Worm (Caenorhabditis elegans): ENCODE results near the gene srbc-44.

srbc-44 gene

DNA sequence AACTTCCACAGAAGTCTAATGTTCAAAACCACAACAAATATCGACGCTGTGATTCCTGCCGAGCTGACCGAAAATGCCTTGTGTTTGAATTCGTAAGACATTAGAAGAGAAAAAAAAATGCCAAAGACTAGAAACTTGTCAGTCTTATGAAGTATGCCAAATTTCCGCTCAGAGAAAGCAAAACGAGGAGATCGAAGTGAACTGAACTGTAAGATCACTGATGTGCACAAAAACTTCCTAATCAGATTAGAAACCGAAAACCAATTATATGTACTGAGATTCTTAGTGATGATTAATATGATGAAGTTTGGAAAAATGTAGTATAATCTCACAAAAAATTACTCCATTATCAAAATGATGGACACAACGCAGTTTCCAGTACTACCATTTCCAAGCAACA is at the start of gene srbc-44:
srbc-44 (minus strand) TSS at position 101 of the 400 bp plus-strand sequence.
- TF ChIP-seq him-1 (tag; optimal IDR thresholded peaks at IDR 0.05) (no peak), dao-5 (tag; optimal IDR thresholded peaks at IDR 0.05) (no peak), W03F9.2 (tag; optimal IDR thresholded peaks at IDR 0.05) (no peak)

- no peak for TF ChIP-seq him-1 (tag; optimal IDR thresholded peaks at IDR 0.05)
- TF ChIP-seq dao-5 (tag; optimal IDR thresholded peaks at IDR 0.05), result no peak
- TF ChIP-seq W03F9.2 (tag; optimal IDR thresholded peaks at IDR 0.05), result no peak
Measured at ce11 chrV:12835388-12835787, 47.0 kb upstream of the srbc-44 start, which contains the start of gene C44H9.4. TSS of gene C44H9.4 (plus strand) at chrV:12835688.

DNA sequence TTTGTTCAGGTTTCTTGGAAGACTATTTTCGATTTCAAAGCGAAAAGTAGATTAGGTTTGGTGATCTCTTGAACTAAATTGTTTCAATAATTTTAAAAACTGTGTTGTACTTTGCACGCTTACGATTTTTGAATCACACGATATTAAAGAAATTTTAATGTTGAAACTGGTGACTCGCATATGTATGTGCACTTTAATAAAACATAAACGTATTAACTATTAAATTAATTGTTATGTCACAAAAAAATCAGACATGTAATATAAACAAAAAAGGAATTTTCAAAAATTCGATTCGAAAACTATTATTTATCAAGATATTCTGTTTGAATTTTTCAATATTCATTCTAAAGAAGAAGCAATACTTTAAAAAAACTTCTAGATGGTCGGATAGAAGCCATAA is 38.9 kb upstream of the srbc-44 start, which contains the start of gene ugt-15:
ugt-15 (plus strand) TSS at position 301 of the 400 bp plus-strand sequence.
- TF ChIP-seq W03F9.2 (tag; optimal IDR thresholded peaks at IDR 0.05) (no peak), dao-5 (tag; optimal IDR thresholded peaks at IDR 0.05) (no peak), him-1 (tag; optimal IDR thresholded peaks at IDR 0.05) (no peak)

- TF ChIP-seq dao-5 (tag; optimal IDR thresholded peaks at IDR 0.05), result no peak
- no peak for TF ChIP-seq him-1 (tag; optimal IDR thresholded peaks at IDR 0.05)
Measured at ce11 chrV:12824777-12825176, 36.4 kb upstream of the srbc-44 start, which contains the start of gene ugt-16. TSS of gene ugt-16 (plus strand) at chrV:12825024.

DNA sequence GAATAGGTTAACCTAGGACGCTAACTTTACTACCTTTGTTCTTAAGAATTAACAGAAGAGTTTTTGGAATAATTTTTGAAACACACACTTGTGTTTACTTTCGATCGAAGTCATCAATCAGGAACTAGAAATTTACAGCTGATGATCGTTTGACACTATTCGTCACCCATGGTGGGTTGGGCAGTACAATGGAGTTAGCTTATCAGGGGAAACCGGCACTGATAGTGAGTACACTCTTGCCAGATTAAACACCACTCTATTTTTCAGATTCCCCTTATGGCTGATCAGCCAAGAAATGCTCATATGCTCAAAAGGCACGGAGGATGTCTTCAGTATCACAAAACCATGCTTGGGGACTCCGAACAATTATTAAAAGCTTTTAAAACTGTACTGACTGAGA is 33.7 kb upstream of the srbc-44 start:
- no peak for TF ChIP-seq him-1 (tag; optimal IDR thresholded peaks at IDR 0.05)
- TF ChIP-seq dao-5 (tag; optimal IDR thresholded peaks at IDR 0.05), result no peak
- no peak for TF ChIP-seq W03F9.2 (tag; optimal IDR thresholded peaks at IDR 0.05)

DNA sequence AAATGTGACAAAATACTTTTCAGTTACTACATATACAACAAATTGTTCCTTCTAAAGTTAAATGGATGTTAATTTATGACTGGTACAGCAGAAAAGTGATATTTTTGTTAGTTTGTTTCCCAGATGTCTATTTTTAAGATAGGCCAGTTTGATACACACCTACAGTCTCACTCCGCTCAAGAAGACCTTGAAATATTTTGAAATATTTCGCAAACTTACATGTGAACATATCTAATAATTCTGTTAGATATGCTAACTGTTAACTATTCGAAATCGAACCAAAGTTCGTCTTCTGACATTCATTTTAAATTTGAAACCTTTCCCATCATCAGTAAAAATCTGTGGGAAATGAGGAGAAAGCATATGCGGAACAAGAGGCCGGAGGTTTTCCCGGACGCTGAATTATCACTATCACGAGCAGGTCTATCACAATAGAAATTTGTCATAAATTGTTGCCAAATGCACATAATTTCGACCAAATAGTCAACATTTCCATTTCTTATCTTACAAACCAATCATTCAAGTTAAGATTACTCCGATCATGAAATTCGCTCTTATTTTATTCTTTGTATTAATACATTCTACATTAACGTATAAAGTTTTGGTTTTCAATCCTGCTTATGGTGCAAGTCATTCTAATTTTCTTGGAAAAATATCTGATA is 31.6 kb upstream of the srbc-44 start, which contains the start of the genes ZC443.4 and ugt-18:
ZC443.4 (minus strand) TSS at position 95 of the 662 bp plus-strand sequence.
ugt-18 (plus strand) TSS at position 469 of the 662 bp plus-strand sequence.
- TF ChIP-seq W03F9.2 (tag; optimal IDR thresholded peaks at IDR 0.05) (no peak), him-1 (tag; optimal IDR thresholded peaks at IDR 0.05) (no peak), dao-5 (tag; optimal IDR thresholded peaks at IDR 0.05) (no peak)

- TF ChIP-seq dao-5 (tag; optimal IDR thresholded peaks at IDR 0.05) (no peak), W03F9.2 (tag; optimal IDR thresholded peaks at IDR 0.05) (no peak), him-1 (tag; optimal IDR thresholded peaks at IDR 0.05) (peak; percentile 89)
Measured at ce11 chrV:12819155-12819554, 30.8 kb upstream of the srbc-44 start.

DNA sequence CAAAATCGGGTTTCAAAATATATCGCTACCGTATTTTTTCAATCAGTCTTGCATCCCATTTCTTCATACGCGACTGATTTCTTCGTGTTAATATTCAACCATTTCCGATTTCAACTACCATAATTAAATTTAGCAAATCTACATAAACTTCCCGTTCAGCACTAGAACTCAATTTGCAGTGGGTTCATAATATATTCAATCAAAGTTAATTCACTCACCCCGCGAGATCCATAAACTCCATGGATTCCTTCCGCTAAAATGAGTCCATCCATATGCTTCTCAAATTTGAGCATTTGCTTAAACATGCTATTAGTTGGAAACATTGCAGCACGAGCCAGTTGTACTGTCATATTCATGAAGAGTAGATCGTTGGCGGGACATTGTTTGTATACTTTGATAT is 30.1 kb upstream of the srbc-44 start:
- TF ChIP-seq him-1 (tag; optimal IDR thresholded peaks at IDR 0.05) (no peak), W03F9.2 (tag; optimal IDR thresholded peaks at IDR 0.05) (no peak)

DNA sequence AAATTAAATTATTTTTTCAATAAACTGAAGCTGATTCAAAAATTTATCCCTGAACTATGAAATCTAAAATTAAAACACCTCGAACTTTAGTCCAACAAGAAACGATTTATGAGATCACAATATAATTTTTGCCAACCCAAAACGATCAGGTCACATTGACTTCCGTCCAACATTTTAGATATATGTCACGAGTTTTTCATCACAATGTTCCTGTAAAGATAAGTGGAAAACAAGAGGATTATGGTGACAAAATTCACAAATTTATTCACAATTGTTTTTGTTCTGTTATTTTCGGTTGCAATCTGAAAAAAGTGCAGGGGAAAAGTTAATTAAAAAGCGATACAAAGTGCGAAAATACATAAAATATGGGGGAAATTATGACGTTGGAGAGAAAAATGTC is 28.3 kb upstream of the srbc-44 start:
- TF ChIP-seq him-1 (tag; optimal IDR thresholded peaks at IDR 0.05) (no peak), W03F9.2 (tag; optimal IDR thresholded peaks at IDR 0.05) (no peak)

ce11 chrV:12815386-12815785 is 27.0 kb upstream of the srbc-44 start:
- no peak for TF ChIP-seq W03F9.2 (tag; optimal IDR thresholded peaks at IDR 0.05)
- TF ChIP-seq dao-5 (tag; optimal IDR thresholded peaks at IDR 0.05), result no peak
- no peak for TF ChIP-seq him-1 (tag; optimal IDR thresholded peaks at IDR 0.05)

DNA sequence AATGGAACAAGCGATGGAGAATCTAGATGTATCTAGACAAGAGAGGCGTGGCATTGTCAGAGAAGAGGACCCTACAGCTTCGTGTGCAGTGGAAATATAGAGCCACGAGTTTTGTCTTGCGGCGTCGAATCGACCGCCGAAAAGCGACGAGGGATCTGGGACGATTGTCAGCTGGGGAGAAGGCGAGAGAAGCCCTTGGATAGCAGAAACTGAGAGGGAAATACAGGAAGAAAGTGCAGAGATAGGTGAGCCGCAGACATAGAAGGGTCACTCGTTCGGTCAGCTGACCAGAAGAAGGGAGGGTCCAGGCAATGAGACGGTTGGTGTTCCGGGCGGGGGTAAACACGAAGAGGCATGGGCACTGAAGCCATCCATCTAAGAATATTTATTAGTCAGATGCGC is 26.1 kb upstream of the srbc-44 start:
- TF ChIP-seq him-1 (tag; optimal IDR thresholded peaks at IDR 0.05) (peak; percentile 83), W03F9.2 (tag; optimal IDR thresholded peaks at IDR 0.05) (no peak), dao-5 (tag; optimal IDR thresholded peaks at IDR 0.05) (no peak)

ce11 chrV:12814022-12814421 is 25.7 kb upstream of the srbc-44 start, which contains the start of gene ZC443.3:
TSS of gene ZC443.3 (minus strand) at chrV:12814122.
- no peak for TF ChIP-seq W03F9.2 (tag; optimal IDR thresholded peaks at IDR 0.05)
- TF ChIP-seq him-1 (tag; optimal IDR thresholded peaks at IDR 0.05), result no peak
- no peak for TF ChIP-seq dao-5 (tag; optimal IDR thresholded peaks at IDR 0.05)

ce11 chrV:12811810-12812209 is 23.5 kb upstream of the srbc-44 start:
- TF ChIP-seq dao-5 (tag; optimal IDR thresholded peaks at IDR 0.05), result no peak
- no peak for TF ChIP-seq him-1 (tag; optimal IDR thresholded peaks at IDR 0.05)
- no peak for TF ChIP-seq W03F9.2 (tag; optimal IDR thresholded peaks at IDR 0.05)

DNA sequence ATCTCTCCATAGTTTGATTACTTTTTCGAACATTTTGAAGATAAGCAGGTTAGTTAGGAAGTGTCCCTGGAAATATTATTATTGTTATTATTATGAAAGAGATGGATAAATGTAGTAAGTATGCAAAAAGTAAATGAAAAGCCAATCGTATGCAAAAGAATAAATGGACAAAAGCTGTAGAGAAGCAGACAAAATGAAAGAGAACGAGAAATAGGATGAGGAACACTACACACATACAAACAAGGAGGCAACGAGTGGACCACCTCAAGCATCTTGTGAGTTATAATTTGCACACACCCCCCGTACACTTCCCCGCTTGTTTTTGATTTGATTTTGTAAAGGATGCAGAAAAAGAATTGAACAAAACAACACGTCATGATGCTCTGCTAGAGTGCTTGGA is 22.8 kb upstream of the srbc-44 start, which contains the start of gene ZC443.2:
ZC443.2 (minus strand) TSS at position 67 of the 400 bp plus-strand sequence.
- no peak for TF ChIP-seq W03F9.2 (tag; optimal IDR thresholded peaks at IDR 0.05)
- TF ChIP-seq him-1 (tag; optimal IDR thresholded peaks at IDR 0.05), result no peak
- no peak for TF ChIP-seq dao-5 (tag; optimal IDR thresholded peaks at IDR 0.05)

ce11 chrV:12809876-12810275 is 21.5 kb upstream of the srbc-44 start, which contains the start of gene ZC443.1:
TSS of gene ZC443.1 (minus strand) at chrV:12810080.
- TF ChIP-seq him-1 (tag; optimal IDR thresholded peaks at IDR 0.05), result no peak
- no peak for TF ChIP-seq dao-5 (tag; optimal IDR thresholded peaks at IDR 0.05)
- TF ChIP-seq W03F9.2 (tag; optimal IDR thresholded peaks at IDR 0.05), result no peak
